Fruit fly (Drosophila melanogaster): ENCODE measurements around the gene Rga.

DNA sequence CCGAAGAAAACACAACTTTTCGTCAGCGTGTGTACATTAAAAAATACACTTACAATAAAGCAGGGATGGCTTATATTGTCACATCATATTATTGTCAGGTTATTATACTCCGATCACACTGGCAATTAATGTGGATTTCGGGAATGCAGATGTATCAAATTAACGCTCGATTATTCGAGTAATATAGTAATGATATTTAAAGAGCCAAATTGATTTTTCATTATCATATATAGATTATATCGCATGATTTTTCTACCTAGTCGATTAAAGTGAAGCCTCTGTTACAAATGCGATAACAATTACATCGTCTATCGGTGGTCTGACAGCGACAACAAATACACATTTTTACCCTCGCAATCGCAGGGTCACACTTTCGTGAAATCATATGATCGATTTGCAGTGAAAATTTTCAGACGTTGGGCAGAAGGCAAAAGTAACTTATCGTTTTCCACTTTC is 21.5 kb downstream of the Rga start, which contains the start of the genes noi and Vha26:
- TF ChIP-seq fd3F (GFP tag; optimal IDR thresholded peaks at IDR 0.05) (peak; percentile 20), bowl (GFP tag; IDR thresholded peaks at IDR 0.05) (no peak), crol (GFP tag; IDR thresholded peaks at IDR 0.05) (no peak), Ada2b (GFP tag; IDR thresholded peaks at IDR 0.05) (no peak)

Data from whole organism, embryonic.